Fruit fly (Drosophila melanogaster) whole organism, embryonic: Measurements from ENCODE around the gene CG46059.

Experiments
- Asciz ChIP-seq: fragments of 200-800 bp; sonication (Bioruptor generic); optimal IDR thresholded peaks from 2 replicates; lab custom pipeline; 2017; ENCODE audit warnings: missing biosample characterization, mild to moderate bottlenecking, missing genetic modification characterization, missing genetic modification reagents
- Atf-2 ChIP-seq: fragments of 200-800 bp; sonication (Bioruptor generic); optimal IDR thresholded peaks from 2 replicates; lab custom pipeline; 2016; ENCODE audit warnings: missing biosample characterization, missing genetic modification characterization
- CG1024 ChIP-seq: fragments of 200-800 bp; sonication (Bioruptor generic); IDR thresholded peaks from 2 replicates; pipeline ENCODE4 v1.3.6; 2022; ENCODE audit warnings: missing biosample characterization, missing genetic modification characterization
- CG10654 ChIP-seq: fragments of 200-800 bp; sonication (Bioruptor generic); optimal IDR thresholded peaks from 2 replicates; lab custom pipeline; 2016; ENCODE audit warnings: missing biosample characterization, missing genetic modification characterization
- CG11093 ChIP-seq: fragments of 200-800 bp; sonication (Bioruptor generic); IDR thresholded peaks from 3 replicates; pipeline ENCODE4 v1.3.6; 2022; ENCODE audit warnings: missing biosample characterization, missing genetic modification characterization
- CG11456 ChIP-seq: fragments of 200-800 bp; sonication (Bioruptor generic); IDR thresholded peaks from 3 replicates; pipeline ENCODE4 v1.3.6; 2022; ENCODE audit warnings: missing biosample characterization, missing genetic modification characterization
- CG1233 ChIP-seq: fragments of 200-800 bp; sonication (Bioruptor generic); optimal IDR thresholded peaks from 4 replicates; lab custom pipeline; 2018; ENCODE audit warnings: missing biosample characterization, mild to moderate bottlenecking, missing genetic modification characterization
- CG13287 ChIP-seq: fragments of 200-800 bp; sonication (Bioruptor generic); IDR thresholded peaks from 2 replicates; pipeline ENCODE4 v1.3.6; 2022; ENCODE audit warnings: missing biosample characterization, missing genetic modification characterization; ENCODE audit not compliant: partially characterized antibody
- CG1529 ChIP-seq: fragments of 200-800 bp; sonication (Bioruptor generic); optimal IDR thresholded peaks from 3 replicates; lab custom pipeline; 2018; ENCODE audit warnings: missing biosample characterization, missing genetic modification characterization
- CG15514 ChIP-seq: fragments of 200-800 bp; sonication (Bioruptor generic); optimal IDR thresholded peaks from 3 replicates; lab custom pipeline; 2017; ENCODE audit warnings: missing biosample characterization, missing genetic modification characterization, mild to moderate bottlenecking, moderate library complexity, missing genetic modification reagents
- CG18262 ChIP-seq: fragments of 200-800 bp; optimal IDR thresholded peaks from 3 replicates; lab custom pipeline; 2019; ENCODE audit warnings: missing biosample characterization, mild to moderate bottlenecking, missing genetic modification characterization, moderate library complexity
- CG1832 ChIP-seq: fragments of 200-800 bp; sonication (Bioruptor generic); optimal IDR thresholded peaks from 2 replicates; lab custom pipeline; 2017; ENCODE audit warnings: missing biosample characterization, mild to moderate bottlenecking, missing genetic modification characterization, inconsistent platforms
- CG30403 ChIP-seq: fragments of 200-800 bp; sonication (Bioruptor generic); optimal IDR thresholded peaks from 3 replicates; lab custom pipeline; 2016; ENCODE audit warnings: missing biosample characterization, missing genetic modification characterization
- CG31224 ChIP-seq: fragments of 200-800 bp; sonication (Bioruptor generic); IDR thresholded peaks from 2 replicates; pipeline ENCODE4 v1.3.6; 2022; ENCODE audit warnings: missing biosample characterization, missing genetic modification characterization
- CG34376 ChIP-seq: fragments of 200-800 bp; sonication (Bioruptor generic); optimal IDR thresholded peaks from 2 replicates; lab custom pipeline; 2018; ENCODE audit warnings: missing biosample characterization, mild to moderate bottlenecking, missing genetic modification characterization
- CG3838 ChIP-seq: fragments of 200-800 bp; sonication (Bioruptor generic); optimal IDR thresholded peaks from 3 replicates; lab custom pipeline; 2016; ENCODE audit warnings: missing biosample characterization, missing genetic modification characterization
- CG4282 ChIP-seq: fragments of 200-800 bp; sonication (Bioruptor generic); optimal IDR thresholded peaks from 2 replicates; lab custom pipeline; 2016; ENCODE audit warnings: missing biosample characterization, missing genetic modification characterization
- CG4328 ChIP-seq: fragments of 200-800 bp; sonication (Bioruptor generic); optimal IDR thresholded peaks from 3 replicates; lab custom pipeline; 2017; ENCODE audit warnings: missing biosample characterization, missing genetic modification reagents, missing genetic modification characterization
- CG5953 ChIP-seq: fragments of 200-800 bp; sonication (Bioruptor generic); IDR thresholded peaks from 2 replicates; pipeline ENCODE4 v1.3.6; 2022; ENCODE audit warnings: missing biosample characterization, missing genetic modification characterization
- CG8765 ChIP-seq: fragments of 200-800 bp; sonication (Bioruptor generic); IDR thresholded peaks from 2 replicates; pipeline ENCODE4 v1.3.6; 2022; ENCODE audit warnings: missing biosample characterization, missing genetic modification characterization
- CG9932 ChIP-seq: fragments of 200-800 bp; sonication (Bioruptor generic); IDR thresholded peaks from 2 replicates; pipeline ENCODE4 v1.3.6; 2022; ENCODE audit warnings: missing biosample characterization, missing genetic modification characterization
- Dfd ChIP-seq, 2 experiments: fragments of >200 bp; optimal IDR thresholded peaks; 2 replicates each; lab custom pipeline; 2017; ENCODE audit warnings: missing biosample characterization in 2 of 2, missing genetic modification characterization in 2 of 2
- Dip3 ChIP-seq: fragments of 200-800 bp; sonication (Bioruptor generic); optimal IDR thresholded peaks from 3 replicates; lab custom pipeline; 2016; ENCODE audit warnings: missing biosample characterization, missing genetic modification characterization
- Dll ChIP-seq: fragments of 200-800 bp; sonication (Bioruptor generic); IDR thresholded peaks from 4 replicates; pipeline ENCODE4 v1.3.6; 2022; ENCODE audit warnings: missing biosample characterization, missing genetic modification characterization; ENCODE audit not compliant: partially characterized antibody
- ERR ChIP-seq: fragments of 200-800 bp; sonication (Bioruptor generic); optimal IDR thresholded peaks from 2 replicates; lab custom pipeline; 2016; ENCODE audit warnings: missing biosample characterization, missing genetic modification characterization
- Ets65A ChIP-seq: fragments of 200-800 bp; sonication (Bioruptor generic); peaks from one replicate; lab custom pipeline; 2016; ENCODE audit warnings: missing biosample characterization, missing genetic modification characterization
- Gug ChIP-seq: fragments of 200-800 bp; sonication (Bioruptor generic); IDR thresholded peaks from 4 replicates; pipeline ENCODE4 v1.3.6; 2022; ENCODE audit warnings: missing biosample characterization, missing genetic modification characterization
- Hr39 ChIP-seq: fragments of >200 bp; optimal IDR thresholded peaks from 2 replicates; lab custom pipeline; 2017
- Hr51 ChIP-seq, 2 experiments: fragments of 200-800 bp; sonication (Bioruptor generic); optimal IDR thresholded peaks; 2 replicates in 1 of 2; 3 replicates in 1 of 2; lab custom pipeline; 2016 to 2018; ENCODE audit warnings: missing biosample characterization in 2 of 2, missing genetic modification characterization in 2 of 2, mild to moderate bottlenecking in 1 of 2, moderate library complexity in 1 of 2
- Nf-YC ChIP-seq: fragments of 200-800 bp; optimal IDR thresholded peaks from 3 replicates; lab custom pipeline; 2019; ENCODE audit warnings: missing biosample characterization, mild to moderate bottlenecking, missing genetic modification characterization, moderate library complexity
- Oaz ChIP-seq: fragments of 200-800 bp; sonication (Bioruptor generic); IDR thresholded peaks from 2 replicates; pipeline ENCODE4 v1.3.6; 2022; ENCODE audit warnings: missing biosample characterization, missing genetic modification characterization
- PHDP ChIP-seq: fragments of 200-800 bp; sonication (Bioruptor generic); optimal IDR thresholded peaks from 3 replicates; lab custom pipeline; 2018; ENCODE audit warnings: missing biosample characterization, mild to moderate bottlenecking, missing genetic modification characterization, moderate library complexity
- Sry-δ ChIP-seq: fragments of 200-800 bp; sonication (Bioruptor generic); optimal IDR thresholded peaks from 2 replicates; lab custom pipeline; 2016; ENCODE audit warnings: missing biosample characterization, missing genetic modification characterization
- TFAM ChIP-seq: fragments of 200-800 bp; sonication (Bioruptor generic); optimal IDR thresholded peaks from 2 replicates; lab custom pipeline; 2017; ENCODE audit warnings: missing biosample characterization, missing genetic modification characterization, inconsistent platforms
- Taf1 ChIP-seq: fragments of 200-800 bp; sonication (Bioruptor generic); IDR thresholded peaks from 2 replicates; pipeline ENCODE4 v1.3.6; 2022; ENCODE audit warnings: missing biosample characterization, missing genetic modification characterization
- az2 ChIP-seq: fragments of 200-800 bp; sonication (Bioruptor generic); optimal IDR thresholded peaks from 3 replicates; lab custom pipeline; 2016; ENCODE audit warnings: missing biosample characterization, missing genetic modification characterization
- ewg ChIP-seq: fragments of 200-800 bp; sonication (Bioruptor generic); optimal IDR thresholded peaks from 3 replicates; lab custom pipeline; 2017; ENCODE audit warnings: mild to moderate bottlenecking, missing biosample characterization, missing genetic modification reagents, missing genetic modification characterization
- her ChIP-seq: fragments of 200-800 bp; sonication (Bioruptor generic); optimal IDR thresholded peaks from 2 replicates; lab custom pipeline; 2016; ENCODE audit warnings: missing biosample characterization, missing genetic modification characterization
- nerfin-1 ChIP-seq: fragments of 200-800 bp; sonication (Bioruptor generic); optimal IDR thresholded peaks from 3 replicates; lab custom pipeline; 2019; ENCODE audit warnings: missing biosample characterization, mild to moderate bottlenecking, missing genetic modification characterization, moderate library complexity
- phol ChIP-seq: fragments of 200-800 bp; sonication (Bioruptor generic); optimal IDR thresholded peaks from 3 replicates; lab custom pipeline; 2018; ENCODE audit warnings: missing biosample characterization, mild to moderate bottlenecking, missing genetic modification characterization, moderate library complexity
- slou ChIP-seq: fragments of 200-800 bp; sonication (Bioruptor generic); optimal IDR thresholded peaks from 3 replicates; lab custom pipeline; 2016; ENCODE audit warnings: missing biosample characterization, missing genetic modification characterization
- toy ChIP-seq: fragments of 200-800 bp; sonication (Bioruptor generic); IDR thresholded peaks from 2 replicates; pipeline ENCODE4 v1.3.6; 2022; ENCODE audit warnings: missing biosample characterization, missing genetic modification characterization
- yki ChIP-seq: fragments of >200 bp; optimal IDR thresholded peaks from 3 replicates; lab custom pipeline; 2018

Gene CG46059

dm6 chr2L:19158005-19158666 lies 25.5 kb downstream of the CG46059 start (continued):
- TF ChIP-seq CG4282 (GFP tag; lab: Kevin White, UChicago) (no peak), toy (GFP tag; lab: Robert Waterston, UW) (no peak), Atf-2 (peak; percentile 8), CG34376 (GFP tag; lab: Kevin White, UChicago) (peak; percentile 85), CG1233 (GFP tag; lab: Kevin White, UChicago) (no peak), CG30403 (GFP tag; lab: Kevin White, UChicago) (no peak), CG5953 (GFP tag; lab: Robert Waterston, UW) (0 out of 2 replicates have a peak, but pooled peaks have one; percentile 9), Asciz (no peak), CG1832 (GFP tag; lab: Kevin White, UChicago) (peak; percentile 83), slou (no peak), TFAM (GFP tag; lab: Kevin White, UChicago) (no peak), Dip3 (GFP tag; lab: Kevin White, UChicago) (peak; percentile 9), nerfin-1 (tag; lab: Kevin White, UChicago) (peak; percentile 50), CG11456 (GFP tag; lab: Robert Waterston, UW) (peak; percentile 28; the same call in 1 of the 3 replicates), CG31224 (no peak), Hr39 (no peak), Ets65A (GFP tag; lab: Kevin White, UChicago) (no peak), Dfd (GFP tag; optimal IDR thresholded peaks at IDR 0.05; lab: Kevin White, UChicago) (no peak), phol (peak; percentile 34), CG15514 (GFP tag; lab: Kevin White, UChicago) (peak; percentile 95), her (GFP tag; lab: Kevin White, UChicago) (peak; percentile 39), ERR (no peak), Nf-YC (peak; percentile 47), CG18262 (peak; percentile 6), CG3838 (GFP tag; lab: Kevin White, UChicago) (no peak), Dll (GFP tag; lab: Robert Waterston, UW) (peak; percentile 27; the same call in 1 of the 4 replicates), CG1529 (GFP tag; lab: Kevin White, UChicago) (no peak), ewg (no peak), Taf1 (GFP tag; lab: Robert Waterston, UW) (no peak), CG4328 (GFP tag; lab: Kevin White, UChicago) (no peak), Hr51 (GFP tag; optimal IDR thresholded peaks at IDR 0.05; lab: Kevin White, UChicago) (no peak), CG11093 (GFP tag; lab: Robert Waterston, UW) (no peak), CG8765 (GFP tag; lab: Robert Waterston, UW) (no peak), yki (lab: Kevin White, UChicago) (peak; percentile 52), CG9932 (GFP tag; lab: Robert Waterston, UW) (no peak), CG10654 (GFP tag; lab: Kevin White, UChicago) (no peak), Oaz (no peak), az2 (GFP tag; lab: Kevin White, UChicago) (no peak), CG1024 (GFP tag; lab: Robert Waterston, UW) (0 out of 2 replicates have a peak, but pooled peaks have one; percentile 9), Sry-δ (no peak), PHDP (tag; lab: Kevin White, UChicago) (no peak), CG13287 (peak; percentile 59; the same call in 1 of the 2 replicates), Gug (no peak)
